Worm (Caenorhabditis elegans) whole organism, early embryonic: Measurements from ENCODE around the gene fubl-1.

Experiments used
- ama-1 ChIP-seq: fragments of 150-350 bp; optimal IDR thresholded peaks from 2 replicates; lab custom pipeline; 2014
- ets-7 ChIP-seq: sonication (generic microtip); optimal IDR thresholded peaks from 2 replicates; lab custom pipeline; 2016; ENCODE audit warnings: missing genotype, missing genetic modification characterization, missing compliant biosample characterization
- sea-1 ChIP-seq: fragments of 200-800 bp; sonication (Bioruptor generic); conservative IDR thresholded peaks from 2 replicates; pipeline ENCODE4 v1.3.6; 2022; ENCODE audit warnings: missing genetic modification characterization, missing compliant biosample characterization

ce11 chrV:10191242-10191641 lies 47.4 kb downstream of the fubl-1 start:
- TF ChIP-seq ets-7 (tag; lab: Kevin White, UChicago), result no peak
- TF ChIP-seq ama-1, result no peak
- no peak for TF ChIP-seq sea-1 (GFP tag; lab: Robert Waterston, UW)
